Worm (Caenorhabditis elegans) whole organism, L4 larva: Measurements from ENCODE around the gene cap-1.

ENCODE experiments used
- F10B5.3 ChIP-seq: sonication (generic microtip); optimal IDR thresholded peaks from 2 replicates; lab custom pipeline; 2016; ENCODE audit warnings: mild to moderate bottlenecking, missing genetic modification characterization, missing compliant biosample characterization
- F37D6.2 ChIP-seq: sonication (generic microtip); optimal IDR thresholded peaks from 2 replicates; lab custom pipeline; 2016; ENCODE audit warnings: mild to moderate bottlenecking, missing genetic modification characterization, missing compliant biosample characterization
- F44E2.7 ChIP-seq: fragments of 200-800 bp; sonication (Bioruptor generic); IDR thresholded peaks from 2 replicates; pipeline ENCODE4 v2.1.2; 2022; ENCODE audit warnings: missing genetic modification characterization, missing compliant biosample characterization
- F49E8.2 ChIP-seq: sonication (generic microtip); optimal IDR thresholded peaks from 2 replicates; lab custom pipeline; 2016; ENCODE audit warnings: missing compliant biosample characterization, mild to moderate bottlenecking, missing genetic modification characterization, borderline replicate concordance
- T26A8.4 ChIP-seq: fragments of 200-800 bp; sonication (Bioruptor generic); IDR thresholded peaks from 2 replicates; pipeline ENCODE4 v1.3.6; 2022; ENCODE audit warnings: missing genetic modification characterization, missing compliant biosample characterization
- Y105C5A.15 ChIP-seq: fragments of 200-800 bp; sonication (Bioruptor generic); IDR thresholded peaks from 2 replicates; pipeline ENCODE4 v1.3.6; 2022; ENCODE audit warnings: missing genetic modification characterization, missing compliant biosample characterization
- Y5F2A.4 ChIP-seq: fragments of 200-800 bp; sonication (Bioruptor generic); optimal IDR thresholded peaks from 2 replicates; lab custom pipeline; 2018; ENCODE audit warnings: mild to moderate bottlenecking, missing genetic modification characterization, missing compliant biosample characterization
- Y75B8A.6 ChIP-seq: fragments of 200-800 bp; sonication (Bioruptor generic); IDR thresholded peaks from 2 replicates; pipeline ENCODE4 v1.3.6; 2022; ENCODE audit warnings: missing genetic modification reagents, missing genetic modification characterization, missing compliant biosample characterization
- ZK337.2 ChIP-seq: fragments of 200-800 bp; sonication (Bioruptor generic); IDR thresholded peaks from 2 replicates; pipeline ENCODE4 v1.3.6; 2022; ENCODE audit warnings: missing genetic modification reagents, missing genetic modification characterization, missing compliant biosample characterization
- ZK546.5 ChIP-seq, 2 experiments: sonication (generic microtip); optimal IDR thresholded peaks; 2 replicates each; lab custom pipeline; 2017; ENCODE audit warnings: missing biosample characterization in 2 of 2, missing genetic modification characterization in 2 of 2
- aly-2 ChIP-seq: sonication (generic microtip); optimal IDR thresholded peaks from 2 replicates; lab custom pipeline; 2018; ENCODE audit warnings: missing biosample characterization, missing genetic modification characterization
- ama-1 ChIP-seq: fragments of 150-350 bp; optimal IDR thresholded peaks from 2 replicates; lab custom pipeline; 2014; ENCODE audit warnings: inconsistent platforms, mixed read lengths
- arid-1 ChIP-seq: fragments of 200-800 bp; sonication (Bioruptor generic); conservative IDR thresholded peaks from 2 replicates; pipeline ENCODE4 v1.3.6; 2022; ENCODE audit warnings: missing genetic modification reagents, missing genetic modification characterization, missing compliant biosample characterization
- attf-4 ChIP-seq: sonication (generic microtip); optimal IDR thresholded peaks from 3 replicates; lab custom pipeline; 2017; ENCODE audit warnings: missing biosample characterization, missing genetic modification characterization
- ceh-28 ChIP-seq: fragments of 150-350 bp; optimal IDR thresholded peaks from 2 replicates; lab custom pipeline; 2014; ENCODE audit warnings: missing biosample characterization, missing genetic modification reagents, missing genetic modification characterization
- ceh-32 ChIP-seq: sonication (generic microtip); optimal IDR thresholded peaks from 2 replicates; lab custom pipeline; 2016; ENCODE audit warnings: mild to moderate bottlenecking, missing genetic modification characterization, missing compliant biosample characterization; ENCODE audit not compliant: poor library complexity
- ceh-44 ChIP-seq: fragments of 200-800 bp; sonication (Bioruptor generic); IDR thresholded peaks from 2 replicates; pipeline ENCODE4 v1.3.6; 2022; ENCODE audit warnings: missing genetic modification reagents, missing genetic modification characterization, missing compliant biosample characterization
- ces-1 ChIP-seq: fragments of 150-350 bp; sonication (generic microtip); optimal IDR thresholded peaks from 4 replicates; lab custom pipeline; 2014; ENCODE audit warnings: missing biosample characterization, missing genetic modification reagents, missing genetic modification characterization
- cey-2 ChIP-seq: sonication (generic microtip); optimal IDR thresholded peaks from 3 replicates; lab custom pipeline; 2017; ENCODE audit warnings: missing genetic modification characterization, mild to moderate bottlenecking, missing compliant biosample characterization, antibody characterized with exemption, borderline replicate concordance; ENCODE audit not compliant: insufficient read depth
- ctbp-1 ChIP-seq: fragments of 200-800 bp; sonication (Bioruptor generic); IDR thresholded peaks from 2 replicates; pipeline ENCODE4 v1.3.6; 2022; ENCODE audit warnings: missing genetic modification reagents, missing genetic modification characterization, missing compliant biosample characterization
- dmd-6 ChIP-seq: fragments of 200-800 bp; sonication (Bioruptor generic); IDR thresholded peaks from 2 replicates; pipeline ENCODE4 v1.3.6; 2022; ENCODE audit warnings: missing genetic modification reagents, missing genetic modification characterization, missing compliant biosample characterization
- egl-43 ChIP-seq: fragments of 200-800 bp; sonication (Bioruptor generic); IDR thresholded peaks from 2 replicates; pipeline ENCODE4 v1.3.6; 2022; ENCODE audit warnings: missing genetic modification reagents, missing genetic modification characterization, missing compliant biosample characterization
- fos-1 ChIP-seq: fragments of 150-350 bp; optimal IDR thresholded peaks from 2 replicates; lab custom pipeline; 2014; ENCODE audit warnings: missing biosample characterization, missing genetic modification characterization
- hif-1 ChIP-seq, 2 experiments: sonication (generic microtip); optimal IDR thresholded peaks; 2 replicates each; lab custom pipeline; 2016 to 2017; ENCODE audit warnings: missing compliant biosample characterization in 2 of 2, missing genetic modification characterization in 2 of 2, missing genetic modification reagents in 2 of 2, missing genotype in 2 of 2, mild to moderate bottlenecking in 1 of 2
- hmg-1.1 ChIP-seq: fragments of 200-800 bp; sonication (Bioruptor generic); IDR thresholded peaks from 2 replicates; pipeline ENCODE4 v1.3.6; 2022; ENCODE audit warnings: missing genetic modification reagents, missing genetic modification characterization, missing compliant biosample characterization
- jun-1 ChIP-seq: fragments of 150-350 bp; optimal IDR thresholded peaks from 2 replicates; lab custom pipeline; 2014; ENCODE audit warnings: missing biosample characterization, missing genetic modification reagents, missing genetic modification characterization
- lin-1 ChIP-seq: fragments of 200-800 bp; sonication (Bioruptor generic); IDR thresholded peaks from 2 replicates; pipeline ENCODE4 v1.3.6; 2022; ENCODE audit warnings: missing genetic modification reagents, missing genetic modification characterization, missing compliant biosample characterization
- lin-13 ChIP-seq: fragments of 150-350 bp; optimal IDR thresholded peaks from 2 replicates; lab custom pipeline; 2014; ENCODE audit warnings: missing biosample characterization, missing genetic modification reagents, missing genetic modification characterization
- lin-15B ChIP-seq: fragments of 150-350 bp; sonication (generic microtip); optimal IDR thresholded peaks from 3 replicates; lab custom pipeline; 2014; ENCODE audit warnings: missing biosample characterization, missing genetic modification characterization
- lin-38 ChIP-seq: fragments of 200-800 bp; sonication (Bioruptor generic); IDR thresholded peaks from 2 replicates; pipeline ENCODE4 v1.3.6; 2022; ENCODE audit warnings: missing genetic modification reagents, missing genetic modification characterization, missing compliant biosample characterization
- lin-39 ChIP-seq: fragments of 150-350 bp; optimal IDR thresholded peaks from 2 replicates; lab custom pipeline; 2014; ENCODE audit warnings: missing biosample characterization, missing genetic modification reagents, missing genetic modification characterization
- madf-5 ChIP-seq, 2 experiments: fragments of 200-800 bp; sonication (Bioruptor generic); IDR thresholded peaks; 2 replicates each; pipeline ENCODE4 v1.3.6; 2022; ENCODE audit warnings: missing compliant biosample characterization in 2 of 2, missing genetic modification characterization in 2 of 2
- madf-9 ChIP-seq: fragments of 200-800 bp; sonication (Bioruptor generic); conservative IDR thresholded peaks from 2 replicates; pipeline ENCODE4 v1.3.6; 2022; ENCODE audit warnings: missing genetic modification reagents, missing genetic modification characterization, missing compliant biosample characterization
- mdt-29 ChIP-seq: fragments of 200-800 bp; sonication (Bioruptor generic); IDR thresholded peaks from 2 replicates; pipeline ENCODE4 v1.3.6; 2022; ENCODE audit warnings: missing genetic modification reagents, missing genetic modification characterization, missing compliant biosample characterization
- mep-1 ChIP-seq: fragments of 150-350 bp; sonication (generic microtip); optimal IDR thresholded peaks from 3 replicates; lab custom pipeline; 2014; ENCODE audit warnings: missing biosample characterization, missing genetic modification characterization
- nhr-102 ChIP-seq: sonication (generic microtip); optimal IDR thresholded peaks from 2 replicates; lab custom pipeline; 2016; ENCODE audit warnings: mild to moderate bottlenecking, missing genetic modification characterization, moderate library complexity, missing compliant biosample characterization
- nhr-25 ChIP-seq: sonication (generic microtip); optimal IDR thresholded peaks from 2 replicates; lab custom pipeline; 2017; ENCODE audit warnings: missing genetic modification characterization, mild to moderate bottlenecking, missing compliant biosample characterization, antibody characterized with exemption, moderate library complexity, borderline replicate concordance; ENCODE audit not compliant: insufficient read depth
- nhr-41 ChIP-seq: fragments of 200-800 bp; sonication (Bioruptor generic); IDR thresholded peaks from 2 replicates; pipeline ENCODE4 v1.3.6; 2022; ENCODE audit warnings: missing genetic modification reagents, missing genetic modification characterization, missing compliant biosample characterization
- nhr-6 ChIP-seq: fragments of 150-350 bp; optimal IDR thresholded peaks from 2 replicates; lab custom pipeline; 2014; ENCODE audit warnings: missing biosample characterization, missing genetic modification characterization
- nhr-77 ChIP-seq: fragments of 150-350 bp; optimal IDR thresholded peaks from 2 replicates; lab custom pipeline; 2014; ENCODE audit warnings: missing biosample characterization, missing genetic modification characterization
- pha-4 ChIP-seq, 2 experiments: fragments of 150-350 bp in 1 of 2; fragments of 200-800 bp in 1 of 2; sonication (Bioruptor generic) in 1 of 2; IDR thresholded peaks in 1 of 2; optimal IDR thresholded peaks in 1 of 2; 2 replicates each; pipeline versions ENCODE4 v1.3.6 to Lab custom; 2014 to 2022; ENCODE audit warnings: missing genetic modification characterization in 2 of 2, missing genetic modification reagents in 2 of 2, missing biosample characterization in 1 of 2, missing compliant biosample characterization in 1 of 2
- php-3 ChIP-seq: fragments of 200-800 bp; sonication (Bioruptor generic); IDR thresholded peaks from 2 replicates; pipeline ENCODE4 v1.3.6; 2022; ENCODE audit warnings: missing genetic modification reagents, missing genetic modification characterization, missing compliant biosample characterization
- rbr-2 ChIP-seq: sonication (generic microtip); optimal IDR thresholded peaks from 2 replicates; lab custom pipeline; 2016; ENCODE audit warnings: missing genotype, missing genetic modification characterization, missing compliant biosample characterization
- sdz-12 ChIP-seq: fragments of 200-800 bp; sonication (Bioruptor generic); optimal IDR thresholded peaks from 2 replicates; lab custom pipeline; 2018; ENCODE audit warnings: mild to moderate bottlenecking, missing genetic modification characterization, missing compliant biosample characterization
- skn-1 ChIP-seq: fragments of 150-350 bp; optimal IDR thresholded peaks from 2 replicates; lab custom pipeline; 2014; ENCODE audit warnings: missing biosample characterization, missing genetic modification characterization
- spr-3 ChIP-seq: fragments of 200-800 bp; sonication (Bioruptor generic); optimal IDR thresholded peaks from 2 replicates; lab custom pipeline; 2018; ENCODE audit warnings: mild to moderate bottlenecking, missing genetic modification characterization, missing compliant biosample characterization
- unc-130 ChIP-seq: sonication (generic microtip); optimal IDR thresholded peaks from 2 replicates; lab custom pipeline; 2016; ENCODE audit warnings: missing genetic modification reagents, missing genetic modification characterization, missing compliant biosample characterization
- unc-39 ChIP-seq: sonication (generic microtip); optimal IDR thresholded peaks from 2 replicates; lab custom pipeline; 2017; ENCODE audit warnings: missing biosample characterization, missing genetic modification characterization
- zip-2 ChIP-seq: fragments of 150-350 bp; optimal IDR thresholded peaks from 2 replicates; lab custom pipeline; 2014; ENCODE audit warnings: missing biosample characterization, missing genetic modification characterization
- ztf-7 ChIP-seq: fragments of 150-350 bp; optimal IDR thresholded peaks from 2 replicates; lab custom pipeline; 2014; ENCODE audit warnings: missing biosample characterization, missing genetic modification characterization

Gene cap-1

ce11 chrIV:7237668-7238214 lies 7.7 kb upstream of the cap-1 start, which contains the start of gene elo-3 (continued):
- TF ChIP-seq lin-13 (no peak), skn-1 (tag; lab: Kevin White, UChicago) (no peak), ztf-7 (tag; lab: Kevin White, UChicago) (no peak), mdt-29 (no peak), Y75B8A.6 (GFP tag; lab: Robert Waterston, UW) (no peak), ceh-32 (tag; lab: Kevin White, UChicago) (no peak), hif-1 (tag; optimal IDR thresholded peaks at IDR 0.05; lab: Kevin White, UChicago) (no peak), ceh-28 (no peak), ces-1 (GFP tag; lab: Kevin White, UChicago) (no peak), ZK337.2 (GFP tag; lab: Robert Waterston, UW) (no peak), Y105C5A.15 (GFP tag; lab: Robert Waterston, UW) (no peak), nhr-6 (no peak), madf-9 (no peak), lin-15B (tag; lab: Kevin White, UChicago) (no peak), sdz-12 (GFP tag; lab: Kevin White, UChicago) (no peak), F44E2.7 (GFP tag; lab: Robert Waterston, UW) (no peak), Y5F2A.4 (GFP tag; lab: Kevin White, UChicago) (no peak), T26A8.4 (GFP tag; lab: Robert Waterston, UW) (no peak), pha-4 (GFP tag; IDR thresholded peaks at IDR 0.05; lab: Robert Waterston, UW) (no peak), pha-4 (tag; optimal IDR thresholded peaks at IDR 0.05; lab: Kevin White, UChicago) (no peak), attf-4 (tag; lab: Kevin White, UChicago) (no peak), lin-39 (tag; lab: Kevin White, UChicago) (no peak), ceh-44 (GFP tag; lab: Robert Waterston, UW) (no peak), F37D6.2 (tag; lab: Kevin White, UChicago) (no peak), nhr-77 (no peak), hmg-1.1 (no peak), arid-1 (GFP tag; lab: Robert Waterston, UW) (no peak), F10B5.3 (tag; lab: Kevin White, UChicago) (no peak), aly-2 (tag; lab: Kevin White, UChicago) (no peak), cey-2 (no peak), dmd-6 (peak; percentile 92), unc-130 (GFP tag; lab: Kevin White, UChicago) (no peak), ama-1 (lab: Kevin White, UChicago) (no peak), fos-1 (tag; lab: Kevin White, UChicago) (no peak), rbr-2 (tag; lab: Kevin White, UChicago) (no peak), nhr-102 (peak; percentile 41), nhr-25 (no peak), jun-1 (no peak), ctbp-1 (GFP tag; lab: Robert Waterston, UW) (no peak), zip-2 (tag; lab: Kevin White, UChicago) (no peak), nhr-41 (GFP tag; lab: Robert Waterston, UW) (no peak), lin-38 (GFP tag; lab: Robert Waterston, UW) (no peak), lin-1 (GFP tag; lab: Robert Waterston, UW) (peak; percentile 65; the same call in 1 of the 2 replicates), php-3 (GFP tag; lab: Robert Waterston, UW) (peak; percentile 47; the same call in 1 of the 2 replicates), spr-3 (no peak), unc-39 (tag; lab: Kevin White, UChicago) (no peak), F49E8.2 (tag; lab: Kevin White, UChicago) (no peak), madf-5 (GFP tag; IDR thresholded peaks at IDR 0.05; lab: Robert Waterston, UW) (no peak), mep-1 (tag; lab: Kevin White, UChicago) (no peak), ZK546.5 (tag; optimal IDR thresholded peaks at IDR 0.05; lab: Kevin White, UChicago) (no peak), egl-43 (GFP tag; lab: Robert Waterston, UW) (no peak)
